Worm (Caenorhabditis elegans) whole organism, early embryonic: ENCODE data around the gene ace-1.

Source experiments
- B0310.2 ChIP-seq: sonication (generic microtip); optimal IDR thresholded peaks from 2 replicates; lab custom pipeline; 2016; ENCODE audit warnings: mild to moderate bottlenecking, missing genetic modification characterization, missing compliant biosample characterization
- F13C5.2 ChIP-seq: sonication (generic microtip); optimal IDR thresholded peaks from 2 replicates; lab custom pipeline; 2017; ENCODE audit warnings: mild to moderate bottlenecking, missing genetic modification characterization, inconsistent platforms, missing compliant biosample characterization
- aly-1 ChIP-seq: sonication (generic microtip); optimal IDR thresholded peaks from 2 replicates; lab custom pipeline; 2016; ENCODE audit warnings: missing genetic modification characterization, missing compliant biosample characterization
- ama-1 ChIP-seq: fragments of 150-350 bp; optimal IDR thresholded peaks from 2 replicates; lab custom pipeline; 2014
- ceh-36 ChIP-seq: sonication (generic microtip); optimal IDR thresholded peaks from 2 replicates; lab custom pipeline; 2016; ENCODE audit warnings: missing genetic modification characterization, inconsistent platforms, missing compliant biosample characterization
- flt-1 ChIP-seq: fragments of 200-800 bp; sonication (Bioruptor generic); IDR thresholded peaks from 2 replicates; pipeline ENCODE4 v1.3.6; 2022; ENCODE audit warnings: missing genetic modification characterization, missing compliant biosample characterization
- hmg-4 ChIP-seq: fragments of 200-800 bp; sonication (Bioruptor generic); optimal IDR thresholded peaks from 2 replicates; lab custom pipeline; 2018; ENCODE audit warnings: mild to moderate bottlenecking, missing genetic modification characterization, missing compliant biosample characterization
- pes-1 ChIP-seq: fragments of 200-800 bp; sonication (Bioruptor generic); IDR thresholded peaks from 2 replicates; pipeline ENCODE4 v1.3.6; 2022; ENCODE audit warnings: missing genetic modification reagents, missing genetic modification characterization, missing compliant biosample characterization
- scrt-1 ChIP-seq: fragments of 200-800 bp; sonication (Bioruptor generic); IDR thresholded peaks from 2 replicates; pipeline ENCODE4 v1.3.6; 2022; ENCODE audit warnings: missing genetic modification characterization, missing compliant biosample characterization
- tbx-37 ChIP-seq: fragments of 200-800 bp; sonication (Bioruptor generic); conservative IDR thresholded peaks from 2 replicates; pipeline ENCODE4 v1.3.6; 2022; ENCODE audit warnings: missing genetic modification reagents, missing genetic modification characterization, missing compliant biosample characterization
- tra-4 ChIP-seq: sonication (generic microtip); optimal IDR thresholded peaks from 2 replicates; lab custom pipeline; 2017; ENCODE audit warnings: missing genetic modification characterization, missing compliant biosample characterization

- TF ChIP-seq F13C5.2 (no peak), pes-1 (no peak), ama-1 (lab: Kevin White, UChicago) (no peak), tbx-37 (GFP tag; lab: Robert Waterston, UW) (no peak), B0310.2 (tag; lab: Kevin White, UChicago) (no peak), aly-1 (tag; lab: Kevin White, UChicago) (no peak), ceh-36 (tag; lab: Kevin White, UChicago) (no peak), tra-4 (tag; lab: Kevin White, UChicago) (no peak), hmg-4 (GFP tag; lab: Kevin White, UChicago) (no peak), flt-1 (GFP tag; lab: Robert Waterston, UW) (no peak), scrt-1 (GFP tag; lab: Robert Waterston, UW) (no peak)
These were observed 45.8 kb upstream of the ace-1 start for ce11 chrX:16321327-16321726.
